Fruit fly (Drosophila melanogaster): ENCODE measurements around the gene Sdr.

The Sdr gene

DNA sequence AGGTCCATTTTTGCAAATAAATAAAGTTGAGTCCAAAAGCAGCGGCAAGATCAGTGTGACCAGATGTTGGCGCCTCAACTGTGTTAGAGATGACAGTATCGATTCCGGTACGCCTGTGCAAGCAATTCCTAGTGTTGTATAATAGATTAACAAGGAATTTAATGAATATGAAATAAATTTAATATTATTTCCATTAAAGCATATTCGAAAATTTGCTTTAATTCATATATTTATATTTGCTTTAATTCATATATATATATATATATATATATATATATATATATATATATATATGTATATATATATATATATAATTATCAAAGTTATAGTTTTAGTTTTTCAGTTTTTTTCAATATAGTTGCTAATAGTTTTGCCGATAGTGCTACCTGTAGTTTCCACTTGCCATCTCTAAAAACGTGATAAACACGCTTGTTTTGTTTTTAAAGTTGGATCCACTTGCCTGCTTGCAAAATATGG, 20.1 kb upstream of the Sdr start, which contains the start of the genes Nup93-2 and CG3817 (continued):
- peak; percentile 39; the same call in 1 of the 3 replicates for TF ChIP-seq HLH4C (GFP tag; IDR thresholded peaks at IDR 0.05; ENCODE audit: partially characterized antibody)
- TF ChIP-seq CG10543 (GFP tag; optimal IDR thresholded peaks at IDR 0.05), result no peak
- no peak for TF ChIP-seq p53 (GFP tag; optimal IDR thresholded peaks at IDR 0.05)
- peak; percentile 30 for TF ChIP-seq CG14710 (tag; optimal IDR thresholded peaks at IDR 0.05)
- peak; percentile 46 for TF ChIP-seq dm (GFP tag; optimal IDR thresholded peaks at IDR 0.05)
- no peak for TF ChIP-seq CG10462 (GFP tag; optimal IDR thresholded peaks at IDR 0.05)
- TF ChIP-seq her (GFP tag; optimal IDR thresholded peaks at IDR 0.05), result no peak
- TF ChIP-seq nau (GFP tag; optimal IDR thresholded peaks at IDR 0.05), result no peak
- no peak for TF ChIP-seq CG8089 (GFP tag; optimal IDR thresholded peaks at IDR 0.05)
- peak; percentile 34 for TF ChIP-seq CG3281 (GFP tag; optimal IDR thresholded peaks at IDR 0.05)
- no peak for TF ChIP-seq zf30C (GFP tag; optimal IDR thresholded peaks at IDR 0.05)
- peak; percentile 77; the same call in 2 of the 3 replicates for TF ChIP-seq CG11456 (GFP tag; IDR thresholded peaks at IDR 0.05)
- TF ChIP-seq Doc3 (GFP tag; IDR thresholded peaks at IDR 0.05; ENCODE audit: partially characterized antibody), result peak; percentile 56; the same call in 2 of the 3 replicates
- TF ChIP-seq CG1233 (GFP tag; optimal IDR thresholded peaks at IDR 0.05), result peak; percentile 54
- no peak for TF ChIP-seq CG17912 (GFP tag; optimal IDR thresholded peaks at IDR 0.05)
- TF ChIP-seq vfl (GFP tag; optimal IDR thresholded peaks at IDR 0.05), result peak; percentile 44
- 0 out of 2 replicates have a peak, but pooled peaks have one; percentile 16 for TF ChIP-seq CG14014 (GFP tag; IDR thresholded peaks at IDR 0.05)
- no peak for TF ChIP-seq ac (GFP tag; optimal IDR thresholded peaks at IDR 0.05)
- TF ChIP-seq bsh (GFP tag; optimal IDR thresholded peaks at IDR 0.05), result peak in 1 of 2 experiments; percentile 43
- TF ChIP-seq nerfin-1 (tag; optimal IDR thresholded peaks at IDR 0.05), result peak; percentile 80
- TF ChIP-seq mld (GFP tag; IDR thresholded peaks at IDR 0.05; ENCODE audit: partially characterized antibody), result peak; percentile 28; the same call in 1 of the 3 replicates
- TF ChIP-seq CG4424 (GFP tag; optimal IDR thresholded peaks at IDR 0.05), result peak; percentile 50
- TF ChIP-seq slp2 (GFP tag; optimal IDR thresholded peaks at IDR 0.05), result no peak
- TF ChIP-seq CG2120 (GFP tag; optimal IDR thresholded peaks at IDR 0.05), result peak; percentile 64
- no peak for TF ChIP-seq luna (GFP tag; optimal IDR thresholded peaks at IDR 0.05)
- peak; percentile 57 for TF ChIP-seq pum (GFP tag; optimal IDR thresholded peaks at IDR 0.05)
- no peak for TF ChIP-seq Tbp (GFP tag; optimal IDR thresholded peaks at IDR 0.05)
- 0 out of 3 replicates have a peak, but pooled peaks have one; percentile 21 for TF ChIP-seq CG11695 (GFP tag; IDR thresholded peaks at IDR 0.05)
- no peak for TF ChIP-seq CG33557 (GFP tag; optimal IDR thresholded peaks at IDR 0.05)
- peak; percentile 43 for TF ChIP-seq E2f2 (GFP tag; IDR thresholded peaks at IDR 0.05)
- peak; percentile 17 for TF ChIP-seq CG15696 (tag; optimal IDR thresholded peaks at IDR 0.05)
- TF ChIP-seq tx (GFP tag; optimal IDR thresholded peaks at IDR 0.05), result no peak
- TF ChIP-seq CTCF (GFP tag; optimal IDR thresholded peaks at IDR 0.05), result no peak
- TF ChIP-seq emc (GFP tag; optimal IDR thresholded peaks at IDR 0.05), result no peak
- peak; percentile 51; the same call in 1 of the 2 replicates for TF ChIP-seq CG9215 (GFP tag; IDR thresholded peaks at IDR 0.05)
- TF ChIP-seq ab (GFP tag; optimal IDR thresholded peaks at IDR 0.05), result no peak
- no peak for TF ChIP-seq CG6254 (GFP tag; optimal IDR thresholded peaks at IDR 0.05)
- TF ChIP-seq fru (optimal IDR thresholded peaks at IDR 0.05), result no peak
- TF ChIP-seq CG5953 (GFP tag; IDR thresholded peaks at IDR 0.05), result no peak
- peak; percentile 36 for TF ChIP-seq gcm (GFP tag; optimal IDR thresholded peaks at IDR 0.05)
- peak; percentile 83 for TF ChIP-seq MBD-R2 (GFP tag; IDR thresholded peaks at IDR 0.05)
- no peak for TF ChIP-seq MTF-1 (GFP tag; optimal IDR thresholded peaks at IDR 0.05; ENCODE audit: borderline replicate concordance)
- TF ChIP-seq ara (GFP tag; IDR thresholded peaks at IDR 0.05), result 0 out of 2 replicates have a peak, but pooled peaks have one; percentile 50
- peak; percentile 34 for TF ChIP-seq CG9437 (GFP tag; optimal IDR thresholded peaks at IDR 0.05)
- TF ChIP-seq salm (tag; optimal IDR thresholded peaks at IDR 0.05), result no peak
- TF ChIP-seq trem (tag; optimal IDR thresholded peaks at IDR 0.05), result no peak
- TF ChIP-seq CG11085 (GFP tag; IDR thresholded peaks at IDR 0.05), result no peak
- TF ChIP-seq Xrp1 (GFP tag; IDR thresholded peaks at IDR 0.05), result peak; percentile 41; the same call in 1 of the 2 replicates
- no peak for TF ChIP-seq Hand (GFP tag; optimal IDR thresholded peaks at IDR 0.05)
- TF ChIP-seq otp (GFP tag; IDR thresholded peaks at IDR 0.05), result no peak
- TF ChIP-seq Atf-2 (GFP tag; optimal IDR thresholded peaks at IDR 0.05), result no peak
- peak; percentile 56 for TF ChIP-seq CG7372 (GFP tag; IDR thresholded peaks at IDR 0.05)

All from whole organism, embryonic.